Worm (Caenorhabditis elegans) whole organism, L2 larva: ENCODE data around the gene rha-2.

ENCODE experiments used
- C34F6.9 ChIP-seq: fragments of 150-350 bp; optimal IDR thresholded peaks from 2 replicates; lab custom pipeline; 2014; ENCODE audit warnings: missing biosample characterization, missing genetic modification characterization
- Y55F3AM.14 ChIP-seq: fragments of 200-800 bp; sonication (Bioruptor generic); optimal IDR thresholded peaks from 2 replicates; lab custom pipeline; 2018; ENCODE audit warnings: mild to moderate bottlenecking, missing genetic modification characterization, missing compliant biosample characterization
- alr-1 ChIP-seq: fragments of 150-350 bp; optimal IDR thresholded peaks from 2 replicates; lab custom pipeline; 2014; ENCODE audit warnings: missing biosample characterization, missing genetic modification characterization
- ama-1 ChIP-seq: fragments of 150-350 bp; optimal IDR thresholded peaks from 2 replicates; lab custom pipeline; 2018; ENCODE audit warnings: inconsistent platforms
- blmp-1 ChIP-seq: sonication (generic microtip); optimal IDR thresholded peaks from 2 replicates; lab custom pipeline; 2017; ENCODE audit warnings: missing genetic modification characterization, mild to moderate bottlenecking, missing compliant biosample characterization, antibody characterized with exemption, moderate library complexity; ENCODE audit not compliant: insufficient read depth
- ceh-16 ChIP-seq: fragments of 150-350 bp; optimal IDR thresholded peaks from 2 replicates; lab custom pipeline; 2014; ENCODE audit warnings: missing biosample characterization, missing genetic modification characterization
- crh-2 ChIP-seq: sonication (generic microtip); optimal IDR thresholded peaks from 2 replicates; lab custom pipeline; 2017; ENCODE audit warnings: missing biosample characterization, missing genetic modification characterization
- dmd-4 ChIP-seq: sonication (generic microtip); optimal IDR thresholded peaks from 2 replicates; lab custom pipeline; 2017; ENCODE audit warnings: missing biosample characterization, missing genetic modification characterization
- elt-1 ChIP-seq: fragments of 150-350 bp; optimal IDR thresholded peaks from 2 replicates; lab custom pipeline; 2014; ENCODE audit warnings: missing biosample characterization, missing genetic modification characterization
- elt-3 ChIP-seq: sonication (generic microtip); optimal IDR thresholded peaks from 2 replicates; lab custom pipeline; 2017; ENCODE audit warnings: missing biosample characterization, missing genetic modification characterization
- fos-1 ChIP-seq: fragments of 150-350 bp; optimal IDR thresholded peaks from 2 replicates; lab custom pipeline; 2014; ENCODE audit warnings: missing biosample characterization, missing genetic modification characterization
- gmeb-1 ChIP-seq: fragments of 150-350 bp; optimal IDR thresholded peaks from 2 replicates; lab custom pipeline; 2014; ENCODE audit warnings: missing biosample characterization, missing genetic modification characterization
- lin-11 ChIP-seq: fragments of 150-350 bp; sonication (generic microtip); optimal IDR thresholded peaks from 2 replicates; lab custom pipeline; 2014; ENCODE audit warnings: missing biosample characterization, missing genetic modification characterization, inconsistent platforms, mixed read lengths
- lin-13 ChIP-seq: fragments of 150-350 bp; optimal IDR thresholded peaks from 2 replicates; lab custom pipeline; 2014; ENCODE audit warnings: missing biosample characterization, missing genetic modification reagents, missing genetic modification characterization
- lin-39 ChIP-seq: fragments of 150-350 bp; optimal IDR thresholded peaks from 2 replicates; lab custom pipeline; 2014; ENCODE audit warnings: missing biosample characterization, missing genetic modification reagents, missing genetic modification characterization
- lsy-2 ChIP-seq, 2 experiments: fragments of 150-350 bp in 1 of 2; sonication (generic microtip) in 1 of 2; optimal IDR thresholded peaks; 2 replicates each; lab custom pipeline; 2014 to 2017; ENCODE audit warnings: missing biosample characterization in 2 of 2, missing genetic modification characterization in 2 of 2
- mab-5 ChIP-seq: fragments of 150-350 bp; optimal IDR thresholded peaks from 2 replicates; lab custom pipeline; 2014; ENCODE audit warnings: missing biosample characterization, missing genetic modification characterization
- mdl-1 ChIP-seq, 2 experiments: fragments of 150-350 bp in 1 of 2; sonication (generic microtip) in 1 of 2; optimal IDR thresholded peaks; 2 replicates each; lab custom pipeline; 2017; ENCODE audit warnings: missing biosample characterization in 2 of 2, missing genetic modification characterization in 2 of 2
- nhr-11 ChIP-seq: fragments of 150-350 bp; optimal IDR thresholded peaks from 2 replicates; lab custom pipeline; 2014; ENCODE audit warnings: missing biosample characterization, missing genetic modification characterization
- nhr-12 ChIP-seq: fragments of 150-350 bp; optimal IDR thresholded peaks from 2 replicates; lab custom pipeline; 2014; ENCODE audit warnings: missing biosample characterization, missing genetic modification characterization
- nhr-237 ChIP-seq: fragments of 150-350 bp; optimal IDR thresholded peaks from 2 replicates; lab custom pipeline; 2014; ENCODE audit warnings: missing biosample characterization, missing genetic modification characterization
- nhr-25 ChIP-seq: fragments of 150-350 bp; sonication (generic microtip); optimal IDR thresholded peaks from 3 replicates; lab custom pipeline; 2014; ENCODE audit warnings: missing biosample characterization, missing genetic modification characterization
- nhr-6 ChIP-seq: fragments of 150-350 bp; optimal IDR thresholded peaks from 2 replicates; lab custom pipeline; 2014; ENCODE audit warnings: missing biosample characterization, missing genetic modification characterization
- sem-4 ChIP-seq: fragments of 150-350 bp; optimal IDR thresholded peaks from 2 replicates; lab custom pipeline; 2014; ENCODE audit warnings: missing biosample characterization, missing genetic modification reagents, missing genetic modification characterization
- skn-1 ChIP-seq: sonication (generic microtip); optimal IDR thresholded peaks from 2 replicates; lab custom pipeline; 2017; ENCODE audit warnings: missing biosample characterization, missing genetic modification characterization
- sma-3 ChIP-seq: sonication (generic microtip); optimal IDR thresholded peaks from 2 replicates; lab custom pipeline; 2016; ENCODE audit warnings: missing genetic modification reagents, missing genetic modification characterization, missing compliant biosample characterization
- sma-9 ChIP-seq, 2 experiments: fragments of 150-350 bp in 1 of 2; sonication (generic microtip) in 1 of 2; optimal IDR thresholded peaks; 2 replicates each; lab custom pipeline; 2014 to 2016; ENCODE audit warnings: missing genetic modification characterization in 2 of 2, mild to moderate bottlenecking in 1 of 2, missing biosample characterization in 1 of 2, missing compliant biosample characterization in 1 of 2, missing genetic modification reagents in 1 of 2, moderate library complexity in 1 of 2
- unc-39 ChIP-seq: fragments of 150-350 bp; optimal IDR thresholded peaks from 2 replicates; lab custom pipeline; 2014; ENCODE audit warnings: missing biosample characterization, missing genetic modification characterization
- zag-1 ChIP-seq: fragments of 150-350 bp; optimal IDR thresholded peaks from 2 replicates; lab custom pipeline; 2014; ENCODE audit warnings: missing biosample characterization, missing genetic modification characterization
- ztf-1 ChIP-seq: fragments of 200-800 bp; sonication (Bioruptor generic); conservative IDR thresholded peaks from 2 replicates; pipeline ENCODE4 v1.3.6; 2022; ENCODE audit warnings: missing genetic modification characterization, missing compliant biosample characterization
- ztf-11 ChIP-seq: sonication (generic microtip); optimal IDR thresholded peaks from 2 replicates; lab custom pipeline; 2017; ENCODE audit warnings: missing biosample characterization, missing genetic modification characterization
- ztf-4 ChIP-seq: fragments of 150-350 bp; optimal IDR thresholded peaks from 2 replicates; lab custom pipeline; 2014; ENCODE audit warnings: missing biosample characterization, missing genetic modification characterization

rha-2 gene

DNA sequence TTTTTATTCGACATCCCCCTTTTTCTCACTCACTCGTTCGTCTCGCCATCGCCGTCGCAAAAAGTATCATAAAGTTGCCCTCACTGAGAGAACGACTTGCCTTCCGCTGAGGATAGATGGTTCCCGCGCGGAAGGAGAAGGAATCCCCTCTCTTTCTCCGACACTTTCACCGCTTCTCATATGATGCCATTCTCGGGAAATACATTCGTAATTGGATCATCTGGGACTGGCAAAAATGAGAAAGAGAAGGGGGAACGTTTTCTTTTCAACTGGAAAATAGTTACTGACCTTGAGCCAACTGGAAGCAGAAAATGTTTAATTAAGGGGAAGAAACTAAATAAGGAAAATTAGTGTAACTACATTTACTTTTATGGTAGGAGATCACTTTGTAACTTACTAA is 42.5 kb downstream of the rha-2 start:
- no peak for TF ChIP-seq unc-39 (tag; lab: Kevin White, UChicago)
- peak; percentile 35 for TF ChIP-seq nhr-25 (tag; lab: Kevin White, UChicago)
- TF ChIP-seq blmp-1 (tag; lab: Kevin White, UChicago) = peak; percentile 49
- TF ChIP-seq, all 48 proteins: peak for 2

DNA sequence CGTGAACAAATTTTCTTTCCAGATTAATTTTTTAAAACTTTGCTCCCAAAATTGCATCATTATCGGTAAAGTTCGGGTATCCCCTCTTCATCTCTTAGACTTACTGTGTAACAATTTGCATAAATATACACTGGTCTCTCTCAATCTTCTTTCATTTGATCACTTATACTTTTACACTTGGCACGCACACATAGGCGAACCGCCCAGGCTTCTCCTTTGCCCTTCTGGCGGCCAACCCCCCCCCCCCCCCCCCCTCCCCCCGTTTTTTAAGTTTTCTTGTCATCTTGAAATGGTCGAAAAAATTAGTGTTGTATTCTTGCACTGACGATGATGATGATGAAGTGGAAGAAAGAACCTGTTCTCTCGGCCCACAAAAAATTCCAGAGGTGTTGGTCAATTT is 44.1 kb downstream of the rha-2 start:
- TF ChIP-seq sem-4 (tag; lab: Kevin White, UChicago) (no peak), unc-39 (tag; lab: Kevin White, UChicago) (no peak), C34F6.9 (tag; lab: Kevin White, UChicago) (no peak), nhr-11 (tag; lab: Kevin White, UChicago) (no peak), mab-5 (tag; lab: Kevin White, UChicago) (no peak), ama-1 (lab: Kevin White, UChicago) (no peak), sma-9 (GFP tag; optimal IDR thresholded peaks at IDR 0.05; lab: Kevin White, UChicago) (no peak), sma-9 (tag; optimal IDR thresholded peaks at IDR 0.05; lab: Kevin White, UChicago) (no peak), Y55F3AM.14 (GFP tag; lab: Kevin White, UChicago) (no peak), nhr-12 (tag; lab: Kevin White, UChicago) (no peak), elt-3 (tag; lab: Kevin White, UChicago) (no peak), ceh-16 (tag; lab: Kevin White, UChicago) (no peak), crh-2 (no peak), skn-1 (tag; lab: Kevin White, UChicago) (no peak), lsy-2 (tag; optimal IDR thresholded peaks at IDR 0.05; lab: Kevin White, UChicago) (no peak), blmp-1 (tag; lab: Kevin White, UChicago) (no peak), gmeb-1 (tag; lab: Kevin White, UChicago) (no peak), fos-1 (tag; lab: Kevin White, UChicago) (no peak)

DNA sequence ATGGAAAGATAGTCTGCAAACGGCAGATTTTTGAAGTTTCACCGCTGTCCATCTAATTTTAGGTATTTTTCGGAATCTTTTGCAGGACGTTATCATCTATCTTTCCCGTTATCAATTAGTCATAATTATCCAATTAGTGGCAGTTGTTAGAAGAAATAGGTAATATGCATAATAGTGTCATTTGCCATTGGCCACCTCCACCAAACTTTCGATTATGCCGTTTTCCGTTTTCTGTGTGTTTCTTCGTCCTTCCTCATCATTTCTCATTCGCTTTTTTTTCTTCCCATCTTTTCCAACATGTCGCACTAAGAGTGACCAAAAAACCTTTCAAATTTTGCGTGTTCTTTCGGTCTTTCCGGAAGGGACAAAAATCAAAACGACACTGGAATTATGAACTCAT is 50.0 kb downstream of the rha-2 start:
- TF ChIP-seq skn-1 (tag; lab: Kevin White, UChicago) (no peak), nhr-11 (tag; lab: Kevin White, UChicago) (no peak), mdl-1 (tag; optimal IDR thresholded peaks at IDR 0.05; lab: Kevin White, UChicago) (no peak), elt-1 (tag; lab: Kevin White, UChicago) (no peak), crh-2 (no peak), gmeb-1 (tag; lab: Kevin White, UChicago) (no peak), zag-1 (tag; lab: Kevin White, UChicago) (no peak), dmd-4 (tag; lab: Kevin White, UChicago) (no peak), lin-11 (tag; lab: Kevin White, UChicago) (no peak), nhr-237 (tag; lab: Kevin White, UChicago) (no peak), lin-13 (no peak), lin-39 (tag; lab: Kevin White, UChicago) (no peak), lsy-2 (tag; optimal IDR thresholded peaks at IDR 0.05; lab: Kevin White, UChicago) (no peak), sma-9 (GFP tag; optimal IDR thresholded peaks at IDR 0.05; lab: Kevin White, UChicago) (no peak), sma-9 (tag; optimal IDR thresholded peaks at IDR 0.05; lab: Kevin White, UChicago) (no peak)

DNA sequence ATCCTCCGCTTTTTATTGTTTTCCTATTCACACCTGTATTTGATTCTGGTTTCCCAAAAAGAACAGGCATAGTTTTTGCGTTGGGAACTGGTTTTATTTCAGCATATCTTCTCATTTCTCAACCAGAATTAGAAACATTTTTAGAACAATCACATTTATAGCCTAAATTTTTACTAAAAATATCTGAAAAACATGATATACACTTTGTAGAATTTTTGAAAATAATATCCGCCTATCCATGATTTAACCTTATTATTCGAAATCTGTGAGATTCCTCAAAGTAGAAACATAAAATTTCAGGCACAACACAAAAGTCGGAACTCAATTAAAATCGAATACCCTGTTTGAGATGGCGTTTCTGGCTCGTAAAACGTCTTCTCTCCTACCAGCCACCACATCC is 53.5 kb downstream of the rha-2 start, which contains the start of gene acdh-6:
TSS of gene acdh-6 (plus strand) at position 301 of the 400 bp plus-strand sequence.
- TF ChIP-seq ztf-4 (no peak), C34F6.9 (tag; lab: Kevin White, UChicago) (no peak), zag-1 (tag; lab: Kevin White, UChicago) (no peak), dmd-4 (tag; lab: Kevin White, UChicago) (no peak), ama-1 (lab: Kevin White, UChicago) (no peak), mab-5 (tag; lab: Kevin White, UChicago) (no peak)

DNA sequence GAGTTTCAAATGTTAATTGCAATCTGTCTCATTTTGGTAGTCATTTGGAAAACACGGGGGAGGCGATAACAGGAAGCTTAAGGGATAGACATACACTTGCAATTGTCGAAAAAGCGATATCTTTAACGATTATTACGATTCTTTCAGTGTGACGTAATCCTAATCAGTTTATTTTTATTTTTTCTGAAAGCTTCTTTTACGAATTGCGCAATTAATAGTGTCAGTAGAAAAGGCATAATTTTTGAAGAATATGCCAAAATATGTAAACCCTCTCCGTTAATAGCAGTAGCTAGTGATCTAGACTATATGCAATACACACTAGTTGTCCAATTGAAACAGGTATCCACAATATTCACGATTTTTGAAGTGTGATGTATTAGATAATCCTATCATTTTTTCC is 54.0 kb downstream of the rha-2 start:
- no peak for TF ChIP-seq alr-1
- no peak for TF ChIP-seq ztf-1 (GFP tag; lab: Robert Waterston, UW)
- TF ChIP-seq sma-9 (GFP tag; optimal IDR thresholded peaks at IDR 0.05; lab: Kevin White, UChicago) = no peak
- no peak for TF ChIP-seq sma-9 (tag; optimal IDR thresholded peaks at IDR 0.05; lab: Kevin White, UChicago)
- no peak for TF ChIP-seq sma-3 (GFP tag; lab: Kevin White, UChicago)
- TF ChIP-seq ztf-11 = no peak
- no peak for TF ChIP-seq ama-1 (lab: Kevin White, UChicago)
- TF ChIP-seq lsy-2 (tag; optimal IDR thresholded peaks at IDR 0.05; lab: Kevin White, UChicago) = no peak
- TF ChIP-seq nhr-6 = no peak
